Worm (Caenorhabditis elegans) whole organism, young adult: ENCODE measurements around the gene C10C6.3.

Experiments used
- B0336.3 ChIP-seq: fragments of 200-800 bp; sonication (Bioruptor generic); IDR thresholded peaks from 2 replicates; pipeline ENCODE4 v1.3.6; 2022; ENCODE audit warnings: missing genetic modification characterization, missing compliant biosample characterization
- D2030.7 ChIP-seq: fragments of 200-800 bp; sonication (Bioruptor generic); IDR thresholded peaks from 2 replicates; pipeline ENCODE4 v1.3.6; 2022; ENCODE audit warnings: missing genetic modification reagents, missing genetic modification characterization, missing compliant biosample characterization
- F22D6.2 ChIP-seq: sonication (generic microtip); optimal IDR thresholded peaks from 2 replicates; lab custom pipeline; 2016; ENCODE audit warnings: mild to moderate bottlenecking, missing genetic modification characterization, missing compliant biosample characterization
- F33H1.4 ChIP-seq: fragments of 200-800 bp; sonication (Bioruptor generic); IDR thresholded peaks from 2 replicates; pipeline ENCODE4 v1.3.6; 2022; ENCODE audit warnings: missing genetic modification reagents, missing genetic modification characterization, missing compliant biosample characterization
- F52B5.7 ChIP-seq: sonication (generic microtip); optimal IDR thresholded peaks from 2 replicates; lab custom pipeline; 2016; ENCODE audit warnings: mild to moderate bottlenecking, missing genetic modification characterization, missing compliant biosample characterization
- K12H6.12 ChIP-seq: fragments of 200-800 bp; sonication (Bioruptor generic); optimal IDR thresholded peaks from 2 replicates; lab custom pipeline; 2018; ENCODE audit warnings: mild to moderate bottlenecking, missing genetic modification characterization, missing compliant biosample characterization
- T07F8.4 ChIP-seq: sonication (generic microtip); optimal IDR thresholded peaks from 2 replicates; lab custom pipeline; 2016; ENCODE audit warnings: mild to moderate bottlenecking, missing genetic modification characterization, moderate library complexity, missing compliant biosample characterization
- Y67H2A.10 ChIP-seq: fragments of 200-800 bp; sonication (Bioruptor generic); conservative IDR thresholded peaks from 2 replicates; pipeline ENCODE4 v1.3.6; 2022; ENCODE audit warnings: missing genetic modification reagents, missing genetic modification characterization, missing compliant biosample characterization
- ama-1 ChIP-seq, 3 experiments: fragments of 150-350 bp in 1 of 3; sonication (generic microtip) in 2 of 3; optimal IDR thresholded peaks; 2 replicates each; lab custom pipeline; 2014 to 2018; ENCODE audit warnings: missing biosample characterization in 2 of 3, missing genetic modification characterization in 2 of 3, missing genetic modification reagents in 2 of 3
- aptf-2 ChIP-seq: fragments of 200-800 bp; sonication (Bioruptor generic); conservative IDR thresholded peaks from 2 replicates; pipeline ENCODE4 v1.3.6; 2022; ENCODE audit warnings: missing genetic modification reagents, missing genetic modification characterization, missing compliant biosample characterization
- aptf-3 ChIP-seq: fragments of 200-800 bp; sonication (Bioruptor generic); IDR thresholded peaks from 2 replicates; pipeline ENCODE4 v1.3.6; 2022; ENCODE audit warnings: missing genetic modification characterization, missing compliant biosample characterization
- athp-1 ChIP-seq: sonication (generic microtip); optimal IDR thresholded peaks from 2 replicates; lab custom pipeline; 2017; ENCODE audit warnings: mild to moderate bottlenecking, missing genetic modification characterization, missing compliant biosample characterization
- attf-5 ChIP-seq: fragments of 200-800 bp; sonication (Bioruptor generic); optimal IDR thresholded peaks from 2 replicates; lab custom pipeline; 2018; ENCODE audit warnings: mild to moderate bottlenecking, missing genetic modification characterization, missing compliant biosample characterization
- bed-2 ChIP-seq: fragments of 200-800 bp; sonication (Bioruptor generic); IDR thresholded peaks from 2 replicates; pipeline ENCODE4 v1.3.6; 2022; ENCODE audit warnings: missing genetic modification reagents, missing genetic modification characterization, missing compliant biosample characterization
- ceh-100 ChIP-seq: fragments of 200-800 bp; sonication (Bioruptor generic); IDR thresholded peaks from 2 replicates; pipeline ENCODE4 v1.3.6; 2022; ENCODE audit warnings: missing genetic modification reagents, missing genetic modification characterization, missing compliant biosample characterization
- ceh-27 ChIP-seq: fragments of 200-800 bp; sonication (Bioruptor generic); optimal IDR thresholded peaks from 2 replicates; lab custom pipeline; 2018; ENCODE audit warnings: mild to moderate bottlenecking, missing genetic modification characterization, moderate library complexity, missing compliant biosample characterization
- dpl-1 ChIP-seq: fragments of 150-350 bp; optimal IDR thresholded peaks from 2 replicates; lab custom pipeline; 2014; ENCODE audit warnings: missing biosample characterization, missing genetic modification reagents, missing genetic modification characterization
- efl-1 ChIP-seq: fragments of 150-350 bp; optimal IDR thresholded peaks from 2 replicates; lab custom pipeline; 2014; ENCODE audit warnings: missing biosample characterization, missing genetic modification reagents, missing genetic modification characterization
- egrh-3 ChIP-seq: fragments of 200-800 bp; sonication (Bioruptor generic); IDR thresholded peaks from 2 replicates; pipeline ENCODE4 v1.3.6; 2022; ENCODE audit warnings: missing genetic modification reagents, missing genetic modification characterization, missing compliant biosample characterization
- hmg-20 ChIP-seq: fragments of 200-800 bp; sonication (Bioruptor generic); IDR thresholded peaks from 2 replicates; pipeline ENCODE4 v1.3.6; 2022; ENCODE audit warnings: missing genetic modification reagents, missing genetic modification characterization, missing compliant biosample characterization
- hsf-1 ChIP-seq: fragments of 200-800 bp; sonication (Bioruptor generic); IDR thresholded peaks from 2 replicates; pipeline ENCODE4 v1.3.6; 2022; ENCODE audit warnings: missing genetic modification reagents, missing genetic modification characterization, missing compliant biosample characterization
- lag-1 ChIP-seq: fragments of 200-800 bp; sonication (Bioruptor generic); IDR thresholded peaks from 2 replicates; pipeline ENCODE4 v1.3.6; 2022; ENCODE audit warnings: missing genetic modification reagents, missing genetic modification characterization, missing compliant biosample characterization
- lin-35 ChIP-seq, 3 experiments: fragments of 150-350 bp in 2 of 3; sonication (generic microtip) in 1 of 3; optimal IDR thresholded peaks; 2 replicates each; lab custom pipeline; 2014 to 2018; ENCODE audit warnings: missing biosample characterization in 3 of 3, missing genetic modification characterization in 3 of 3, missing genetic modification reagents in 3 of 3
- lir-1 ChIP-seq: fragments of 200-800 bp; sonication (Bioruptor generic); conservative IDR thresholded peaks from 2 replicates; pipeline ENCODE4 v1.3.6; 2022; ENCODE audit warnings: missing genetic modification reagents, missing genetic modification characterization, missing compliant biosample characterization
- lsl-1 ChIP-seq: fragments of 200-800 bp; sonication (Bioruptor generic); optimal IDR thresholded peaks from 2 replicates; lab custom pipeline; 2018; ENCODE audit warnings: mild to moderate bottlenecking, missing genetic modification characterization, moderate library complexity, missing compliant biosample characterization
- madf-10 ChIP-seq: sonication (generic microtip); optimal IDR thresholded peaks from 2 replicates; lab custom pipeline; 2016; ENCODE audit warnings: mild to moderate bottlenecking, missing genetic modification characterization, missing compliant biosample characterization
- madf-3 ChIP-seq: fragments of 200-800 bp; sonication (Bioruptor generic); IDR thresholded peaks from 2 replicates; pipeline ENCODE4 v1.3.6; 2022; ENCODE audit warnings: missing genetic modification reagents, missing genetic modification characterization, missing compliant biosample characterization
- madf-6 ChIP-seq: fragments of 200-800 bp; sonication (Bioruptor generic); IDR thresholded peaks from 2 replicates; pipeline ENCODE4 v1.3.6; 2022; ENCODE audit warnings: missing genetic modification reagents, missing genetic modification characterization, missing compliant biosample characterization
- madf-8 ChIP-seq: fragments of 200-800 bp; sonication (Bioruptor generic); conservative IDR thresholded peaks from 2 replicates; pipeline ENCODE4 v1.3.6; 2022; ENCODE audit warnings: missing genetic modification reagents, missing genetic modification characterization, missing compliant biosample characterization
- mcd-1 ChIP-seq: fragments of 200-800 bp; sonication (Bioruptor generic); IDR thresholded peaks from 2 replicates; pipeline ENCODE4 v1.3.6; 2022; ENCODE audit warnings: missing genetic modification reagents, missing genetic modification characterization, missing compliant biosample characterization
- nfyb-1 ChIP-seq: fragments of 200-800 bp; sonication (Bioruptor generic); IDR thresholded peaks from 2 replicates; pipeline ENCODE4 v1.3.6; 2022; ENCODE audit warnings: missing genetic modification reagents, missing genetic modification characterization, missing compliant biosample characterization
- nhr-27 ChIP-seq: fragments of 200-800 bp; sonication (Bioruptor generic); optimal IDR thresholded peaks from 2 replicates; lab custom pipeline; 2018; ENCODE audit warnings: mild to moderate bottlenecking, missing genetic modification characterization, moderate library complexity, missing compliant biosample characterization
- nhr-80 ChIP-seq: sonication (generic microtip); optimal IDR thresholded peaks from 2 replicates; lab custom pipeline; 2016; ENCODE audit warnings: missing genetic modification characterization, missing compliant biosample characterization
- nhr-90 ChIP-seq: sonication (generic microtip); optimal IDR thresholded peaks from 2 replicates; lab custom pipeline; 2016; ENCODE audit warnings: missing genotype, mild to moderate bottlenecking, missing genetic modification characterization, missing compliant biosample characterization
- pbrm-1 ChIP-seq: fragments of 200-800 bp; sonication (Bioruptor generic); IDR thresholded peaks from 2 replicates; pipeline ENCODE4 v1.3.6; 2022; ENCODE audit warnings: missing genetic modification reagents, missing genetic modification characterization, missing compliant biosample characterization
- rcor-1 ChIP-seq: fragments of 200-800 bp; sonication (Bioruptor generic); IDR thresholded peaks from 2 replicates; pipeline ENCODE4 v1.3.6; 2022; ENCODE audit warnings: missing genetic modification reagents, missing genetic modification characterization, missing compliant biosample characterization
- snpc-3.4 ChIP-seq: sonication (generic microtip); optimal IDR thresholded peaks from 2 replicates; lab custom pipeline; 2017; ENCODE audit warnings: missing genetic modification characterization, mild to moderate bottlenecking, missing compliant biosample characterization, antibody characterized with exemption, moderate library complexity, missing genotype, missing genetic modification reagents
- tbp1 ChIP-seq: fragments of 200-800 bp; sonication (Bioruptor generic); optimal IDR thresholded peaks from 2 replicates; lab custom pipeline; 2018; ENCODE audit warnings: mild to moderate bottlenecking, missing genetic modification characterization, missing compliant biosample characterization
- unc-62 ChIP-seq: fragments of 150-350 bp; optimal IDR thresholded peaks from 2 replicates; lab custom pipeline; 2014; ENCODE audit warnings: missing biosample characterization, missing genetic modification reagents, missing genetic modification characterization
- xnd-1 ChIP-seq: sonication (generic microtip); optimal IDR thresholded peaks from 2 replicates; lab custom pipeline; 2016; ENCODE audit warnings: missing genotype, missing genetic modification reagents, missing genetic modification characterization, missing compliant biosample characterization
- zfh-2 ChIP-seq: fragments of 200-800 bp; sonication (Bioruptor generic); conservative IDR thresholded peaks from 2 replicates; pipeline ENCODE4 v1.3.6; 2022; ENCODE audit warnings: missing genetic modification reagents, missing genetic modification characterization, missing compliant biosample characterization
- ztf-25 ChIP-seq: fragments of 200-800 bp; sonication (Bioruptor generic); IDR thresholded peaks from 2 replicates; pipeline ENCODE4 v1.3.6; 2022; ENCODE audit warnings: missing genetic modification reagents, missing genetic modification characterization, missing compliant biosample characterization
- ztf-26 ChIP-seq: sonication (generic microtip); optimal IDR thresholded peaks from 2 replicates; lab custom pipeline; 2017; ENCODE audit warnings: missing genetic modification characterization, missing compliant biosample characterization

The C10C6.3 gene

ce11 chrIV:11469698-11470591, 4.9 kb upstream of the C10C6.3 start, which contains the start of the genes C10C6.13 and wht-2:
Gene C10C6.13, minus strand, starts transcription at chrIV:11469748.
Gene wht-2, plus strand, starts transcription at chrIV:11470436.
- TF ChIP-seq ceh-27 (no peak), zfh-2 (GFP tag; lab: Robert Waterston, UW) (no peak), nfyb-1 (no peak), madf-3 (GFP tag; lab: Robert Waterston, UW) (no peak), K12H6.12 (no peak), rcor-1 (no peak), ama-1 (optimal IDR thresholded peaks at IDR 0.05; lab: Kevin White, UChicago) (no peak), ama-1 (GFP tag; optimal IDR thresholded peaks at IDR 0.05; lab: Kevin White, UChicago) (no peak), snpc-3.4 (tag; lab: Kevin White, UChicago) (no peak), lsl-1 (GFP tag; lab: Kevin White, UChicago) (peak; percentile 86), aptf-2 (GFP tag; lab: Robert Waterston, UW) (no peak), B0336.3 (no peak), nhr-90 (tag; lab: Kevin White, UChicago) (no peak), tbp1 (GFP tag; lab: Kevin White, UChicago) (no peak), nhr-27 (no peak), F22D6.2 (tag; lab: Kevin White, UChicago) (no peak), T07F8.4 (tag; lab: Kevin White, UChicago) (no peak), athp-1 (no peak), Y67H2A.10 (GFP tag; lab: Robert Waterston, UW) (no peak), attf-5 (GFP tag; lab: Kevin White, UChicago) (no peak), madf-6 (peak; percentile 71), madf-10 (tag; lab: Kevin White, UChicago) (no peak), unc-62 (GFP tag; lab: Kevin White, UChicago) (no peak), egrh-3 (no peak), madf-8 (GFP tag; lab: Robert Waterston, UW) (no peak; the same call in 1 of the 2 replicates), hsf-1 (GFP tag; lab: Robert Waterston, UW) (no peak), F33H1.4 (peak; percentile 80), hmg-20 (no peak), aptf-3 (GFP tag; lab: Robert Waterston, UW) (no peak), pbrm-1 (GFP tag; lab: Robert Waterston, UW) (no peak), lir-1 (GFP tag; lab: Robert Waterston, UW) (no peak), lin-35 (GFP tag; optimal IDR thresholded peaks at IDR 0.05; lab: Kevin White, UChicago) (no peak), dpl-1 (GFP tag; lab: Kevin White, UChicago) (no peak), ceh-100 (no peak), bed-2 (GFP tag; lab: Robert Waterston, UW) (no peak), nhr-80 (tag; lab: Kevin White, UChicago) (peak; percentile 29), D2030.7 (GFP tag; lab: Robert Waterston, UW) (no peak), efl-1 (GFP tag; lab: Kevin White, UChicago) (no peak), mcd-1 (GFP tag; lab: Robert Waterston, UW) (no peak), F52B5.7 (tag; lab: Kevin White, UChicago) (no peak), xnd-1 (tag; lab: Kevin White, UChicago) (peak; percentile 71), ztf-25 (GFP tag; lab: Robert Waterston, UW) (no peak), lag-1 (GFP tag; lab: Robert Waterston, UW) (no peak), ztf-26 (tag; lab: Kevin White, UChicago) (no peak)
